Worm (Caenorhabditis elegans): ENCODE measurements around the gene skp-1.

DNA sequence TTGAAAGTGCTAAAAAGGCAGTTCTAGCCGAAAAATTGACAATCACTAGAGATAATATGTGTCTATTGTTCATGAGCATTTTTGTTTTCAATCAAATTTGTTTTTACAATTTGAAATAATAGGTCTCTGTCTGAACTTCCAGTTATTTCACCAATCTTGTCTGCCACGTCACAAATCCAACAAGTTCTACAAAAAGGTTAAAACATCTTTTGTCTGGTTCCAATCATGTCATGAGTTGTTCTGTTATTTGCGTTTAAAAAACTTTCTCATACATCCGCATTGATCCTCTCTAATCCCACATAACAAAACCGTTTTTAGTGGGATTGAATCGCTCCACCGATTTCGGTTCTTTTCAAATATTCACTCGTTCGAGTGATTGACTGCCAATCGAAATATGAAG lies 44.5 kb upstream of the skp-1 start, which contains the start of gene F35B12.9:
- no peak for TF ChIP-seq hmg-4 (GFP tag; optimal IDR thresholded peaks at IDR 0.05)
- TF ChIP-seq ama-1 (optimal IDR thresholded peaks at IDR 0.05) = no peak
- TF ChIP-seq tra-4 (tag; optimal IDR thresholded peaks at IDR 0.05) = no peak
- no peak for TF ChIP-seq F13C5.2 (tag; optimal IDR thresholded peaks at IDR 0.05)
- TF ChIP-seq ceh-13 (GFP tag; optimal IDR thresholded peaks at IDR 0.05) = no peak
- no peak for TF ChIP-seq flt-1 (GFP tag; IDR thresholded peaks at IDR 0.05)
- TF ChIP-seq B0310.2 (tag; optimal IDR thresholded peaks at IDR 0.05) = no peak
- no peak for TF ChIP-seq aly-1 (tag; optimal IDR thresholded peaks at IDR 0.05)
- no peak for TF ChIP-seq scrt-1 (GFP tag; IDR thresholded peaks at IDR 0.05)
- TF ChIP-seq tbx-11 (GFP tag; IDR thresholded peaks at IDR 0.05) = no peak
- TF ChIP-seq pes-1 (GFP tag; IDR thresholded peaks at IDR 0.05) = no peak
- TF ChIP-seq hmbx-1 (tag; optimal IDR thresholded peaks at IDR 0.05) = no peak
- TF ChIP-seq ceh-36 (tag; optimal IDR thresholded peaks at IDR 0.05) = no peak
